Worm (Caenorhabditis elegans): ENCODE results near the gene T19D12.2.

- TF ChIP-seq unc-62 (GFP tag; optimal IDR thresholded peaks at IDR 0.05) (no peak), egl-44 (GFP tag; IDR thresholded peaks at IDR 0.05) (no peak), pha-4 (tag; optimal IDR thresholded peaks at IDR 0.05) (no peak), attf-3 (GFP tag; conservative IDR thresholded peaks at IDR 0.05) (no peak), rcor-1 (GFP tag; IDR thresholded peaks at IDR 0.05) (no peak), madf-6 (GFP tag; IDR thresholded peaks at IDR 0.05) (no peak), somi-1 (GFP tag; optimal IDR thresholded peaks at IDR 0.05) (no peak), hrde-1 (tag; optimal IDR thresholded peaks at IDR 0.05; ENCODE audit: borderline replicate concordance) (no peak), F49E8.2 (tag; optimal IDR thresholded peaks at IDR 0.05; ENCODE audit: insufficient read depth) (no peak), F37B4.10 (GFP tag; IDR thresholded peaks at IDR 0.05) (no peak), attf-6 (GFP tag; IDR thresholded peaks at IDR 0.05) (no peak), F39B2.1 (GFP tag; IDR thresholded peaks at IDR 0.05) (no peak)
These were observed 49.5 kb downstream of the T19D12.2 start for ce11 chrII:6710596-6710995.

All from whole organism, young adult.